Worm (Caenorhabditis elegans) whole organism, L4 larva: ENCODE results near the gene scl-9.

Experiments used
- F37D6.2 ChIP-seq: sonication (generic microtip); optimal IDR thresholded peaks from 2 replicates; lab custom pipeline; 2016; ENCODE audit warnings: mild to moderate bottlenecking, missing genetic modification characterization, missing compliant biosample characterization
- aha-1 ChIP-seq: fragments of 150-350 bp; peaks from one replicate; lab custom pipeline; 2014; ENCODE audit warnings: missing biosample characterization, missing genetic modification characterization
- aly-2 ChIP-seq: sonication (generic microtip); optimal IDR thresholded peaks from 2 replicates; lab custom pipeline; 2018; ENCODE audit warnings: missing biosample characterization, missing genetic modification characterization
- lim-7 ChIP-seq: fragments of 200-800 bp; sonication (Bioruptor generic); IDR thresholded peaks from 2 replicates; pipeline ENCODE4 v1.3.6; 2022; ENCODE audit warnings: missing genetic modification characterization, missing compliant biosample characterization
- lin-13 ChIP-seq: fragments of 150-350 bp; optimal IDR thresholded peaks from 2 replicates; lab custom pipeline; 2014; ENCODE audit warnings: missing biosample characterization, missing genetic modification reagents, missing genetic modification characterization
- lsy-2 ChIP-seq, 2 experiments: fragments of 150-350 bp in 1 of 2; sonication (generic microtip) in 1 of 2; optimal IDR thresholded peaks; 2 replicates each; lab custom pipeline; 2014 to 2017; ENCODE audit warnings: missing biosample characterization in 2 of 2, missing genetic modification characterization in 2 of 2
- madf-5 ChIP-seq, 2 experiments: fragments of 200-800 bp; sonication (Bioruptor generic); IDR thresholded peaks; 2 replicates each; pipeline ENCODE4 v1.3.6; 2022; ENCODE audit warnings: missing compliant biosample characterization in 2 of 2, missing genetic modification characterization in 2 of 2
- nhr-237 ChIP-seq: sonication (generic microtip); optimal IDR thresholded peaks from 2 replicates; lab custom pipeline; 2017; ENCODE audit warnings: missing biosample characterization, missing genetic modification characterization
- sdz-12 ChIP-seq: fragments of 200-800 bp; sonication (Bioruptor generic); optimal IDR thresholded peaks from 2 replicates; lab custom pipeline; 2018; ENCODE audit warnings: mild to moderate bottlenecking, missing genetic modification characterization, missing compliant biosample characterization
- skn-1 ChIP-seq: fragments of 150-350 bp; optimal IDR thresholded peaks from 2 replicates; lab custom pipeline; 2014; ENCODE audit warnings: missing biosample characterization, missing genetic modification characterization
- spr-3 ChIP-seq: fragments of 200-800 bp; sonication (Bioruptor generic); optimal IDR thresholded peaks from 2 replicates; lab custom pipeline; 2018; ENCODE audit warnings: mild to moderate bottlenecking, missing genetic modification characterization, missing compliant biosample characterization
- unc-62 ChIP-seq, 3 experiments: fragments of 150-350 bp in 1 of 3; sonication (generic microtip); optimal IDR thresholded peaks in 2 of 3; peaks in 1 of 3; 1 replicate in 1 of 3; 2 replicates in 2 of 3; lab custom pipeline; 2014 to 2017; ENCODE audit warnings: missing biosample characterization in 3 of 3, missing genetic modification characterization in 3 of 3, missing genetic modification reagents in 3 of 3, missing genotype in 1 of 3
- zag-1 ChIP-seq: fragments of 150-350 bp; optimal IDR thresholded peaks from 2 replicates; lab custom pipeline; 2014; ENCODE audit warnings: missing biosample characterization, missing genetic modification characterization
- ztf-7 ChIP-seq: fragments of 150-350 bp; optimal IDR thresholded peaks from 2 replicates; lab custom pipeline; 2014; ENCODE audit warnings: missing biosample characterization, missing genetic modification characterization

ce11 chrIV:13082106-13082505 is 35.2 kb downstream of the scl-9 start:
- TF ChIP-seq sdz-12, result no peak
- no peak for TF ChIP-seq ztf-7 (tag; lab: Kevin White, UChicago)
- no peak for TF ChIP-seq aha-1 (tag; lab: Kevin White, UChicago)
- peak in 1 of 2 experiments; percentile 98 for TF ChIP-seq unc-62 (GFP tag; optimal IDR thresholded peaks at IDR 0.05 in 1 of 2; lab: Kevin White, UChicago)
- no peak for TF ChIP-seq unc-62 (tag; optimal IDR thresholded peaks at IDR 0.05; lab: Kevin White, UChicago)
- no peak for TF ChIP-seq lin-13 (GFP tag; lab: Kevin White, UChicago)
- TF ChIP-seq spr-3 (GFP tag; lab: Kevin White, UChicago), result no peak
- TF ChIP-seq skn-1 (tag; lab: Kevin White, UChicago), result no peak
- TF ChIP-seq lsy-2 (tag; optimal IDR thresholded peaks at IDR 0.05; lab: Kevin White, UChicago), result no peak
- TF ChIP-seq lim-7 (GFP tag; lab: Robert Waterston, UW), result no peak
- no peak for TF ChIP-seq aly-2 (tag; lab: Kevin White, UChicago)
- no peak for TF ChIP-seq madf-5 (GFP tag; IDR thresholded peaks at IDR 0.05; lab: Robert Waterston, UW)
- TF ChIP-seq F37D6.2 (tag; lab: Kevin White, UChicago), result no peak
- TF ChIP-seq zag-1, result no peak
- no peak for TF ChIP-seq nhr-237 (tag; lab: Kevin White, UChicago)
